Worm (Caenorhabditis elegans) whole organism, mixed stage, embryonic: ENCODE measurements around the gene selt-1.1.

Source experiments
- bed-3 ChIP-seq: fragments of 200-800 bp; sonication (Bioruptor generic); optimal IDR thresholded peaks from 3 replicates; lab custom pipeline; 2018; ENCODE audit warnings: mild to moderate bottlenecking, missing genetic modification characterization, moderate library complexity, missing compliant biosample characterization
- blmp-1 ChIP-seq: fragments of 150-350 bp; optimal IDR thresholded peaks from 2 replicates; lab custom pipeline; 2014; ENCODE audit warnings: missing biosample characterization, missing genetic modification characterization
- ceh-39 ChIP-seq: fragments of 150-350 bp; optimal IDR thresholded peaks from 2 replicates; lab custom pipeline; 2014; ENCODE audit warnings: missing biosample characterization, missing genetic modification characterization
- ceh-83 ChIP-seq: fragments of 200-800 bp; sonication (Bioruptor generic); optimal IDR thresholded peaks from 2 replicates; lab custom pipeline; 2018; ENCODE audit warnings: mild to moderate bottlenecking, missing genetic modification characterization, missing compliant biosample characterization
- cnd-1 ChIP-seq: fragments of 200-800 bp; sonication (Bioruptor generic); optimal IDR thresholded peaks from 2 replicates; lab custom pipeline; 2018; ENCODE audit warnings: mild to moderate bottlenecking, missing genetic modification characterization, missing compliant biosample characterization
- flh-1 ChIP-seq: fragments of 200-800 bp; sonication (Bioruptor generic); optimal IDR thresholded peaks from 2 replicates; lab custom pipeline; 2018; ENCODE audit warnings: mild to moderate bottlenecking, missing genetic modification characterization, moderate library complexity, missing compliant biosample characterization
- ham-2 ChIP-seq: fragments of 200-800 bp; sonication (Bioruptor generic); optimal IDR thresholded peaks from 2 replicates; lab custom pipeline; 2018; ENCODE audit warnings: mild to moderate bottlenecking, missing genetic modification characterization, missing compliant biosample characterization
- lin-13 ChIP-seq: fragments of 150-350 bp; optimal IDR thresholded peaks from 2 replicates; lab custom pipeline; 2014; ENCODE audit warnings: missing biosample characterization, missing genetic modification characterization
- lin-32 ChIP-seq: fragments of 200-800 bp; sonication (Bioruptor generic); optimal IDR thresholded peaks from 2 replicates; lab custom pipeline; 2018; ENCODE audit warnings: mild to moderate bottlenecking, missing genetic modification characterization, missing compliant biosample characterization
- lsy-2 ChIP-seq: fragments of 150-350 bp; optimal IDR thresholded peaks from 2 replicates; lab custom pipeline; 2014; ENCODE audit warnings: missing biosample characterization, missing genetic modification characterization
- mab-5 ChIP-seq: fragments of 150-350 bp; optimal IDR thresholded peaks from 2 replicates; lab custom pipeline; 2014; ENCODE audit warnings: missing biosample characterization, missing genetic modification characterization
- mls-2 ChIP-seq: sonication (generic microtip); optimal IDR thresholded peaks from 2 replicates; lab custom pipeline; 2016; ENCODE audit warnings: mild to moderate bottlenecking, missing genetic modification characterization, moderate library complexity, missing compliant biosample characterization
- nhr-12 ChIP-seq: fragments of 150-350 bp; optimal IDR thresholded peaks from 2 replicates; lab custom pipeline; 2014; ENCODE audit warnings: missing biosample characterization, missing genetic modification characterization
- nhr-2 ChIP-seq: fragments of 150-350 bp; optimal IDR thresholded peaks from 2 replicates; lab custom pipeline; 2014; ENCODE audit warnings: missing biosample characterization, missing genetic modification characterization
- nhr-237 ChIP-seq: fragments of 150-350 bp; optimal IDR thresholded peaks from 2 replicates; lab custom pipeline; 2014; ENCODE audit warnings: missing biosample characterization, missing genetic modification characterization
- nhr-28 ChIP-seq: fragments of 150-350 bp; optimal IDR thresholded peaks from 2 replicates; lab custom pipeline; 2014; ENCODE audit warnings: missing biosample characterization, missing genetic modification characterization
- nhr-76 ChIP-seq: sonication (generic microtip); optimal IDR thresholded peaks from 2 replicates; lab custom pipeline; 2017; ENCODE audit warnings: missing biosample characterization, missing genetic modification characterization
- snpc-4 ChIP-seq: fragments of 150-350 bp; optimal IDR thresholded peaks from 2 replicates; lab custom pipeline; 2014; ENCODE audit warnings: missing biosample characterization, missing genetic modification characterization
- tbx-8 ChIP-seq: fragments of 200-800 bp; sonication (Bioruptor generic); optimal IDR thresholded peaks from 2 replicates; lab custom pipeline; 2018; ENCODE audit warnings: mild to moderate bottlenecking, missing genetic modification characterization, moderate library complexity, missing compliant biosample characterization
- unc-120 ChIP-seq: sonication (generic microtip); optimal IDR thresholded peaks from 2 replicates; lab custom pipeline; 2017; ENCODE audit warnings: missing genetic modification characterization, missing compliant biosample characterization; ENCODE audit not compliant: poor library complexity, severe bottlenecking
- unc-39 ChIP-seq: fragments of 150-350 bp; optimal IDR thresholded peaks from 2 replicates; lab custom pipeline; 2014; ENCODE audit warnings: missing biosample characterization, missing genetic modification characterization
- unc-62 ChIP-seq: fragments of 150-350 bp; optimal IDR thresholded peaks from 2 replicates; lab custom pipeline; 2014; ENCODE audit warnings: missing biosample characterization, missing genetic modification reagents, missing genetic modification characterization
- zip-8 ChIP-seq: fragments of 150-350 bp; optimal IDR thresholded peaks from 2 replicates; lab custom pipeline; 2014; ENCODE audit warnings: missing biosample characterization, missing genetic modification characterization
- ztf-11 ChIP-seq: fragments of 150-350 bp; optimal IDR thresholded peaks from 2 replicates; lab custom pipeline; 2014; ENCODE audit warnings: missing biosample characterization, missing genetic modification characterization

selt-1.1 gene

ce11 chrX:11509547-11509946 is 36.7 kb downstream of the selt-1.1 start:
- TF ChIP-seq mab-5 (tag; lab: Kevin White, UChicago) (no peak), unc-39 (tag; lab: Kevin White, UChicago) (no peak), nhr-237 (tag; lab: Kevin White, UChicago) (no peak)

- TF ChIP-seq unc-120 (no peak), ham-2 (no peak), cnd-1 (tag; lab: Kevin White, UChicago) (no peak), zip-8 (tag; lab: Kevin White, UChicago) (no peak)
These were observed 38.5 kb downstream of the selt-1.1 start for ce11 chrX:11507836-11508235.

ce11 chrX:11501967-11502366 is 44.3 kb downstream of the selt-1.1 start, which contains the start of gene F29G6.1:
Gene F29G6.1, plus strand, starts transcription at chrX:11502267.
- TF ChIP-seq nhr-2 (tag; lab: Kevin White, UChicago): no peak
- no peak for TF ChIP-seq mls-2 (tag; lab: Kevin White, UChicago)
- no peak for TF ChIP-seq mab-5 (tag; lab: Kevin White, UChicago)
- no peak for TF ChIP-seq nhr-28 (tag; lab: Kevin White, UChicago)
- no peak for TF ChIP-seq ceh-39 (tag; lab: Kevin White, UChicago)
- TF ChIP-seq blmp-1 (tag; lab: Kevin White, UChicago): no peak
- no peak for TF ChIP-seq ceh-83
- TF ChIP-seq snpc-4: no peak
- TF ChIP-seq flh-1 (GFP tag; lab: Kevin White, UChicago): no peak
- no peak for TF ChIP-seq bed-3 (GFP tag; lab: Kevin White, UChicago)

- TF ChIP-seq blmp-1 (tag; lab: Kevin White, UChicago): no peak
- TF ChIP-seq, all 35 proteins: peak for 0
These were observed 45.7 kb downstream of the selt-1.1 start for ce11 chrX:11500589-11500988.

- TF ChIP-seq nhr-12 (tag; lab: Kevin White, UChicago): no peak
- no peak for TF ChIP-seq nhr-76
- TF ChIP-seq ztf-11: no peak
- TF ChIP-seq cnd-1 (tag; lab: Kevin White, UChicago): no peak
- no peak for TF ChIP-seq lsy-2
- TF ChIP-seq lin-13 (tag; lab: Kevin White, UChicago): no peak
- TF ChIP-seq lin-32 (GFP tag; lab: Kevin White, UChicago): no peak
- no peak for TF ChIP-seq unc-120
- no peak for TF ChIP-seq flh-1 (GFP tag; lab: Kevin White, UChicago)
- TF ChIP-seq ceh-39 (tag; lab: Kevin White, UChicago): no peak
These were observed 46.6 kb downstream of the selt-1.1 start, which contains the start of gene T25C12.3 for ce11 chrX:11499738-11500137. Gene T25C12.3, minus strand, starts transcription at chrX:11499999.

ce11 chrX:11498871-11499270 is 47.4 kb downstream of the selt-1.1 start:
- TF ChIP-seq bed-3 (GFP tag; lab: Kevin White, UChicago) (no peak), tbx-8 (GFP tag; lab: Kevin White, UChicago) (no peak), snpc-4 (no peak), unc-39 (tag; lab: Kevin White, UChicago) (no peak), nhr-12 (tag; lab: Kevin White, UChicago) (no peak), nhr-2 (tag; lab: Kevin White, UChicago) (no peak), unc-62 (no peak)
